Worm (Caenorhabditis elegans) whole organism, late embryonic: Measurements from ENCODE around the gene AH10.4.

Experiments
- C08G9.2 ChIP-seq: sonication (generic microtip); optimal IDR thresholded peaks from 2 replicates; lab custom pipeline; 2016; ENCODE audit warnings: mild to moderate bottlenecking, missing genetic modification characterization, moderate library complexity, missing compliant biosample characterization
- C38D4.7 ChIP-seq: fragments of 200-800 bp; sonication (Bioruptor generic); optimal IDR thresholded peaks from 2 replicates; lab custom pipeline; 2018; ENCODE audit warnings: mild to moderate bottlenecking, missing genetic modification characterization, moderate library complexity, missing compliant biosample characterization
- F13H6.1 ChIP-seq: sonication (generic microtip); optimal IDR thresholded peaks from 2 replicates; lab custom pipeline; 2016; ENCODE audit warnings: missing genetic modification characterization, missing compliant biosample characterization
- K02D7.2 ChIP-seq: sonication (generic microtip); optimal IDR thresholded peaks from 2 replicates; lab custom pipeline; 2017; ENCODE audit warnings: mild to moderate bottlenecking, missing genetic modification characterization, missing compliant biosample characterization
- K09A11.1 ChIP-seq: sonication (generic microtip); optimal IDR thresholded peaks from 2 replicates; lab custom pipeline; 2017; ENCODE audit warnings: antibody characterized with exemption, mild to moderate bottlenecking, missing genetic modification characterization, missing compliant biosample characterization; ENCODE audit not compliant: insufficient read depth
- T23F11.4 ChIP-seq: fragments of 200-800 bp; sonication (Bioruptor generic); optimal IDR thresholded peaks from 2 replicates; lab custom pipeline; 2018; ENCODE audit warnings: mild to moderate bottlenecking, missing genetic modification characterization, missing compliant biosample characterization
- ahr-1 ChIP-seq: sonication (generic microtip); optimal IDR thresholded peaks from 2 replicates; lab custom pipeline; 2016; ENCODE audit warnings: missing genetic modification characterization, missing compliant biosample characterization
- ceh-18 ChIP-seq: sonication (generic microtip); optimal IDR thresholded peaks from 2 replicates; lab custom pipeline; 2016; ENCODE audit warnings: missing genetic modification characterization, missing compliant biosample characterization
- ceh-19 ChIP-seq: fragments of 200-800 bp; sonication (Bioruptor generic); optimal IDR thresholded peaks from 2 replicates; lab custom pipeline; 2018; ENCODE audit warnings: mild to moderate bottlenecking, missing genetic modification characterization, missing compliant biosample characterization
- ceh-2 ChIP-seq: sonication (generic microtip); optimal IDR thresholded peaks from 2 replicates; lab custom pipeline; 2016; ENCODE audit warnings: missing genotype, missing genetic modification characterization, missing compliant biosample characterization
- ceh-22 ChIP-seq: sonication (generic microtip); optimal IDR thresholded peaks from 2 replicates; lab custom pipeline; 2017; ENCODE audit warnings: missing biosample characterization, missing genetic modification characterization
- ceh-24 ChIP-seq: sonication (generic microtip); optimal IDR thresholded peaks from 2 replicates; lab custom pipeline; 2016; ENCODE audit warnings: mild to moderate bottlenecking, missing genetic modification characterization, missing compliant biosample characterization
- ceh-30 ChIP-seq: fragments of 150-350 bp; optimal IDR thresholded peaks from 2 replicates; lab custom pipeline; 2014; ENCODE audit warnings: missing biosample characterization, missing genetic modification characterization
- ceh-31 ChIP-seq: sonication (generic microtip); optimal IDR thresholded peaks from 2 replicates; lab custom pipeline; 2016; ENCODE audit warnings: missing genetic modification characterization, missing compliant biosample characterization
- ceh-34 ChIP-seq: sonication (generic microtip); optimal IDR thresholded peaks from 2 replicates; lab custom pipeline; 2016; ENCODE audit warnings: mild to moderate bottlenecking, missing genetic modification characterization, missing compliant biosample characterization
- ceh-45 ChIP-seq: fragments of 200-800 bp; sonication (Bioruptor generic); IDR thresholded peaks from 2 replicates; pipeline ENCODE4 v1.3.6; 2022; ENCODE audit warnings: missing genetic modification reagents, missing genetic modification characterization, missing compliant biosample characterization
- ceh-48 ChIP-seq: sonication (generic microtip); optimal IDR thresholded peaks from 2 replicates; lab custom pipeline; 2016; ENCODE audit warnings: missing genetic modification characterization, inconsistent platforms, missing compliant biosample characterization
- elt-2 ChIP-seq: sonication (generic microtip); optimal IDR thresholded peaks from 2 replicates; lab custom pipeline; 2016; ENCODE audit warnings: missing genetic modification reagents, missing genetic modification characterization, missing compliant biosample characterization
- elt-4 ChIP-seq: sonication (generic microtip); optimal IDR thresholded peaks from 2 replicates; lab custom pipeline; 2016; ENCODE audit warnings: missing genetic modification characterization, missing compliant biosample characterization
- ets-4 ChIP-seq: sonication (generic microtip); optimal IDR thresholded peaks from 2 replicates; lab custom pipeline; 2016; ENCODE audit warnings: missing genetic modification characterization, missing compliant biosample characterization
- fax-1 ChIP-seq: sonication (generic microtip); optimal IDR thresholded peaks from 2 replicates; lab custom pipeline; 2016; ENCODE audit warnings: missing genotype, missing genetic modification characterization, missing compliant biosample characterization
- fkh-6 ChIP-seq: sonication (generic microtip); optimal IDR thresholded peaks from 2 replicates; lab custom pipeline; 2016; ENCODE audit warnings: missing genetic modification characterization, missing compliant biosample characterization
- hlh-15 ChIP-seq: sonication (generic microtip); optimal IDR thresholded peaks from 2 replicates; lab custom pipeline; 2016; ENCODE audit warnings: missing genetic modification characterization, missing compliant biosample characterization
- hlh-6 ChIP-seq: sonication (generic microtip); optimal IDR thresholded peaks from 2 replicates; lab custom pipeline; 2016; ENCODE audit warnings: missing genotype, missing genetic modification characterization, missing compliant biosample characterization
- lin-11 ChIP-seq: fragments of 200-800 bp; sonication (Bioruptor generic); optimal IDR thresholded peaks from 2 replicates; lab custom pipeline; 2018; ENCODE audit warnings: mild to moderate bottlenecking, missing genetic modification characterization, missing compliant biosample characterization
- madf-2 ChIP-seq: sonication (generic microtip); optimal IDR thresholded peaks from 2 replicates; lab custom pipeline; 2017; ENCODE audit warnings: missing genetic modification characterization, missing compliant biosample characterization
- nfya-1 ChIP-seq: sonication (generic microtip); optimal IDR thresholded peaks from 2 replicates; lab custom pipeline; 2017; ENCODE audit warnings: missing genetic modification characterization, mild to moderate bottlenecking, missing compliant biosample characterization, antibody characterized with exemption, moderate library complexity
- nhr-11 ChIP-seq: fragments of 150-350 bp; optimal IDR thresholded peaks from 2 replicates; lab custom pipeline; 2014; ENCODE audit warnings: missing biosample characterization, missing genetic modification characterization
- npax-4 ChIP-seq: sonication (generic microtip); optimal IDR thresholded peaks from 2 replicates; lab custom pipeline; 2016; ENCODE audit warnings: missing genetic modification characterization, missing compliant biosample characterization
- pag-3 ChIP-seq: sonication (generic microtip); optimal IDR thresholded peaks from 2 replicates; lab custom pipeline; 2016; ENCODE audit warnings: missing compliant biosample characterization, missing genetic modification characterization, borderline replicate concordance
- pat-9 ChIP-seq: fragments of 200-800 bp; sonication (Bioruptor generic); optimal IDR thresholded peaks from 2 replicates; lab custom pipeline; 2018; ENCODE audit warnings: mild to moderate bottlenecking, missing genetic modification characterization, moderate library complexity, missing compliant biosample characterization
- pax-1 ChIP-seq: fragments of 150-350 bp; optimal IDR thresholded peaks from 2 replicates; lab custom pipeline; 2014; ENCODE audit warnings: missing biosample characterization, missing genetic modification characterization
- pha-4 ChIP-seq: fragments of 150-350 bp; optimal IDR thresholded peaks from 2 replicates; lab custom pipeline; 2018; ENCODE audit warnings: missing biosample characterization, missing genetic modification reagents, missing genetic modification characterization
- rnt-1 ChIP-seq: sonication (generic microtip); optimal IDR thresholded peaks from 2 replicates; lab custom pipeline; 2016; ENCODE audit warnings: missing genetic modification characterization, missing compliant biosample characterization
- sox-2 ChIP-seq: fragments of 200-800 bp; sonication (Bioruptor generic); IDR thresholded peaks from 2 replicates; pipeline ENCODE4 v1.3.6; 2022; ENCODE audit warnings: missing genetic modification reagents, missing genetic modification characterization, missing compliant biosample characterization
- syd-9 ChIP-seq: sonication (generic microtip); optimal IDR thresholded peaks from 2 replicates; lab custom pipeline; 2016; ENCODE audit warnings: mild to moderate bottlenecking, missing genetic modification characterization, moderate library complexity, missing compliant biosample characterization
- tbx-2 ChIP-seq: sonication (generic microtip); optimal IDR thresholded peaks from 2 replicates; lab custom pipeline; 2016; ENCODE audit warnings: missing genetic modification characterization, missing compliant biosample characterization
- ttx-3 ChIP-seq: sonication (generic microtip); optimal IDR thresholded peaks from 2 replicates; lab custom pipeline; 2016; ENCODE audit warnings: missing genetic modification reagents, missing genetic modification characterization, missing compliant biosample characterization
- unc-42 ChIP-seq: sonication (generic microtip); optimal IDR thresholded peaks from 2 replicates; lab custom pipeline; 2016; ENCODE audit warnings: missing genotype, missing genetic modification characterization, missing compliant biosample characterization
- unc-86 ChIP-seq: sonication (generic microtip); optimal IDR thresholded peaks from 2 replicates; lab custom pipeline; 2016; ENCODE audit warnings: missing genetic modification characterization, missing compliant biosample characterization
- ztf-16 ChIP-seq: sonication (generic microtip); optimal IDR thresholded peaks from 2 replicates; lab custom pipeline; 2017; ENCODE audit warnings: missing genetic modification characterization, missing compliant biosample characterization

Gene AH10.4

DNA sequence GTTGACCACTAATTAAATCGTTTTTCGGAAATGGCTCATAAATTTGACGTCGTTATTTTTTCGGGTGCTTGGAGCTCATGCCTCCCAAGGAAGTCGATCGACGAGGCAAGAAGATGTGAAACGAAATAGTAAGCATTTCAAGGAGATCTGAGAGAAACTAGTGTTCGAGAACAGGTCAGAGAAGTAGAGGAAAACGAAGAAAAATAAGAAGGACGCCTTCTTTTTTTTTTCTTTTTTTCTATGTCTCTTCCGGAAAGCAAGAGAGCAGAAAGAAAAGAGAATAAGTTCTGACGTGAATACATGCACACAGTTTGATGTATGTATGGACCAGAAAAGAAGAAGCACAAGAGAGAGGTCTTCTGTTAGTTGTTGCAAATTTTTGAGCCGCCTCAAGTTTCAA is 6.0 kb upstream of the AH10.4 start:
- TF ChIP-seq unc-86 = no peak
- TF ChIP-seq hlh-15 (tag; lab: Kevin White, UChicago) = no peak
- no peak for TF ChIP-seq ceh-31 (tag; lab: Kevin White, UChicago)
- TF ChIP-seq unc-42 (tag; lab: Kevin White, UChicago) = peak; percentile 70

DNA sequence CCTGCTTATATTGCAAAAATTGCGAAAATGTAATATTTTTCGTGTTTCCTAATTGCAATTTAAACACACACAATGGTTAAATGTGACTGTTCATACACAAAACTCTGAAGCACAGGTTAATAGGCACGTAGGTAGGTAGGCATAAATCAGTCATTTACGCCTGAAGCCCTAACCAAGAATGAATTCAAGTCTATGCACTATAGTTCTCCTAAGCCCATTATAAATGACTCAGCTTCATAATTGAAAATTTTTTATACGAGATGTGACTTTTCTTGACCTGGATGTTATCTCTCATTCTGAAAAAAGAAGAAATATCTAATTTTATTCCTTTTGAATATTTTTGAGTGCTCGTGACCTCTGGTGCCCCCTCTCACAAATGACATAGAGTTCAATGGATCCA is 4.2 kb upstream of the AH10.4 start:
- TF ChIP-seq sox-2 (GFP tag; lab: Robert Waterston, UW) (no peak), npax-4 (tag; lab: Kevin White, UChicago) (no peak), ahr-1 (no peak), elt-2 (tag; lab: Kevin White, UChicago) (no peak), ceh-31 (tag; lab: Kevin White, UChicago) (no peak), ceh-2 (no peak), elt-4 (tag; lab: Kevin White, UChicago) (no peak), ceh-45 (GFP tag; lab: Robert Waterston, UW) (no peak), pat-9 (no peak), C08G9.2 (tag; lab: Kevin White, UChicago) (no peak), ttx-3 (tag; lab: Kevin White, UChicago) (no peak), fax-1 (tag; lab: Kevin White, UChicago) (no peak)

DNA sequence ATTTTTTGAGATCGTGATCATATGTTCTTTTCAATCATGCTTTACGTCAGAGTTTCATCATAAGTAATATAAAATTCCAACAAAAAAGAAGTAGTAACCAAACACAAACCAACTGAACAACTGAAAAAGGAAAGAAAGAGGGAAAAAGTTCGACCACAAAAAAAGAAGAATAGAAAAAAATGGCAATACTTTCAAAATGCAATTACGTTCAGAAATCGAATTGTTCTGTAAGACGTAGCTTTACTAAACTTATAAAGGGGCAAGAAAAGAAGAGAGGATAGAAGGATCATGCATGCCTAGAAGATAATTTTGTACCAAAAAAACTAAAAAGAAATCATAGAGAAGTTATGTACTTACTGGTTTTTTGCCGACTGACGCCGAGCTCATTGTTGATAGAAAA is 3.1 kb upstream of the AH10.4 start:
- TF ChIP-seq unc-42 (tag; lab: Kevin White, UChicago) = peak; percentile 94
- no peak for TF ChIP-seq nhr-11 (tag; lab: Kevin White, UChicago)

DNA sequence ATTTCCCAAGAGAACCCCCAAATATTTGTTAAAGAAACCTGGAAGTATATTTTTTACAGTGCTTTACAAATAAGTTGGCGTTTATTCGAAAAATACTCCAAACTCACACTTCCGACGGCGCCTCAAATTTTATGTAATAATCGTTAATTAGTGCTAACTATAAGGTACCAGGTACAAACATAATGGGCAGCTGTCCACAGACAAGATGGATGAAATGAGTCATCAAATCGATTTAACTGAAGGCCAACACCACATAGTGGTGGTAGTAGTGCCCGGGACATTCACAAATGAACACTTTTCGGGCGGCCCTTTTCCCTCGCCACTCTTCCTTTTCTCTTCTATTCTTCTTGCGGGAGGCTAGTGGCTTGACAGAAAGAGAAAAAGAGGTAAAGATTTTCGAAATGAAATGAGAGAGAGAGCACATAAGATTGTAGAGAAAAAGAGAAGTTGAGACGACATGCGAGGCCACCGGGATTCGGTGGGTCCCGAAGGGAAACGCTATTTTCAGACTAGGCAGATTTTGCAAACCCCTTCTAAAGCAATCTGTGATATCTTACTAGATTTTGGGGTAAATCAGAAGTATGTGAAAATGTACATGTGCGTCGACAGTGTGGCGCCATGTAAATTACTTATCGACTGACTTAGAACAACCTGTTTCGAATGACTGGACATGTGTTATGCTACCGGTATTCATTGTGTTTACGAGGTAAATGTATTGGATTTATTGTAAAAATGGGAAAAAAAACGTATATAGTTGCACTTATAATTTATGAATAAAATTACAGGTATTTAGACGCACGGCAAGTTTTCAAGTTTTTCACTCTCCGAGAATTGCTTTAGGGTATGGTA is 1.8 kb upstream of the AH10.4 start:
- TF ChIP-seq C08G9.2 (tag; lab: Kevin White, UChicago) (no peak), rnt-1 (tag; lab: Kevin White, UChicago) (peak; percentile 29), syd-9 (tag; lab: Kevin White, UChicago) (no peak), elt-4 (tag; lab: Kevin White, UChicago) (no peak), tbx-2 (tag; lab: Kevin White, UChicago) (peak; percentile 18), ttx-3 (tag; lab: Kevin White, UChicago) (no peak), ceh-31 (tag; lab: Kevin White, UChicago) (peak; percentile 35), ceh-48 (tag; lab: Kevin White, UChicago) (peak; percentile 25), F13H6.1 (tag; lab: Kevin White, UChicago) (no peak), hlh-6 (tag; lab: Kevin White, UChicago) (no peak), unc-42 (tag; lab: Kevin White, UChicago) (peak; percentile 23), nfya-1 (tag; lab: Kevin White, UChicago) (peak; percentile 43), ceh-2 (no peak)

DNA sequence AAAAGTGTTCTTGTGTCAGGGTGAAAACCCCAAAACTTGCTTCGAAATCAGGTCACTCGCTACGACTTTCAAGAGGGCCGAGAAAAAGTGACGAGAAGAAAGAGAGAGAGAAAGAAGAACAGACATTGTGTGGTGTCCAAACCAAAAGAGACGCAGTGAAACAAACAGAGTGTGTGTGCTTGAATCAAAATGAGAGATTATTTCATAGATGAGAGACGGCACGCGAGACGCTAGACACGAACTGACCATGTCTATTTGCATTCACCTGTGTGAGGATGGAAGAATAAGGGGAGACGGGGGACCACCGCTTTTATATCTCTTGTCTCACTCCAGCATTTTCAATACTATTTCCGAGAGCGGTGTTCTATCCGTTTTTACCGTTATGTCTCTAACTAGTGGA is 1.5 kb downstream of the AH10.4 start:
- no peak for TF ChIP-seq C38D4.7
- TF ChIP-seq ceh-18 (tag; lab: Kevin White, UChicago) = peak; percentile 56
- no peak for TF ChIP-seq fkh-6
- peak; percentile 72 for TF ChIP-seq F13H6.1 (tag; lab: Kevin White, UChicago)
- TF ChIP-seq ceh-19 (GFP tag; lab: Kevin White, UChicago) = peak; percentile 67
- TF ChIP-seq nfya-1 (tag; lab: Kevin White, UChicago) = peak; percentile 75
- no peak for TF ChIP-seq syd-9 (tag; lab: Kevin White, UChicago)
- no peak for TF ChIP-seq ztf-16
- no peak for TF ChIP-seq C08G9.2 (tag; lab: Kevin White, UChicago)
- peak; percentile 74 for TF ChIP-seq pax-1
- peak; percentile 34 for TF ChIP-seq ceh-2
- TF ChIP-seq ceh-24 (tag; lab: Kevin White, UChicago) = no peak
- no peak for TF ChIP-seq nhr-11 (tag; lab: Kevin White, UChicago)
- no peak for TF ChIP-seq ceh-48 (tag; lab: Kevin White, UChicago)
- TF ChIP-seq ets-4 = peak; percentile 39
- TF ChIP-seq ceh-34 (tag; lab: Kevin White, UChicago) = peak; percentile 38
- TF ChIP-seq pha-4 (tag; lab: Kevin White, UChicago) = no peak
- no peak for TF ChIP-seq lin-11 (tag; lab: Kevin White, UChicago)
- TF ChIP-seq K02D7.2 (tag; lab: Kevin White, UChicago) = no peak
- no peak for TF ChIP-seq pag-3 (tag; lab: Kevin White, UChicago)
- TF ChIP-seq K09A11.1 (tag; lab: Kevin White, UChicago) = no peak
- no peak for TF ChIP-seq ceh-22 (tag; lab: Kevin White, UChicago)
- no peak for TF ChIP-seq ahr-1
- TF ChIP-seq madf-2 (tag; lab: Kevin White, UChicago) = no peak
- TF ChIP-seq elt-4 (tag; lab: Kevin White, UChicago) = no peak
- peak; percentile 56 for TF ChIP-seq elt-2 (tag; lab: Kevin White, UChicago)
- no peak for TF ChIP-seq T23F11.4
- TF ChIP-seq ceh-30 (tag; lab: Kevin White, UChicago) = peak; percentile 0
